Fruit fly (Drosophila melanogaster) whole organism, adult: ENCODE measurements around the gene CG3223.
"Not testable (repeated sequence)": the region's sequence is repeated elsewhere in the genome, so short reads cannot be mapped to it uniquely, and the experiment has no call there.

Experiments
- CG11617 ChIP-seq: fragments of 200-800 bp; sonication (Bioruptor generic); optimal IDR thresholded peaks from 2 replicates; lab custom pipeline; 2017; ENCODE audit warnings: mild to moderate bottlenecking, missing biosample characterization, missing genetic modification reagents, missing genetic modification characterization
- CG14711 ChIP-seq: fragments of 200-800 bp; sonication (Bioruptor generic); optimal IDR thresholded peaks from 2 replicates; lab custom pipeline; 2018; ENCODE audit warnings: missing biosample characterization, mild to moderate bottlenecking, missing genetic modification characterization, moderate library complexity
- CG33017 ChIP-seq: fragments of 200-800 bp; sonication (Bioruptor generic); optimal IDR thresholded peaks from 2 replicates; lab custom pipeline; 2018; ENCODE audit warnings: missing biosample characterization, mild to moderate bottlenecking, missing genetic modification characterization, moderate library complexity
- CG7045 ChIP-seq: fragments of 200-800 bp; sonication (Bioruptor generic); optimal IDR thresholded peaks from 2 replicates; lab custom pipeline; 2017; ENCODE audit warnings: missing biosample characterization, mild to moderate bottlenecking, missing genetic modification characterization
- cnc ChIP-seq, 2 experiments: fragments of >200 bp; optimal IDR thresholded peaks; 2 replicates each; lab custom pipeline; 2017
- tj ChIP-seq: fragments of 200-800 bp; sonication (Bioruptor generic); optimal IDR thresholded peaks from 3 replicates; lab custom pipeline; 2017; ENCODE audit warnings: missing biosample characterization, mild to moderate bottlenecking, missing genetic modification characterization, moderate library complexity

- TF ChIP-seq CG7045; cnc (optimal IDR thresholded peaks at IDR 0.05; lab: Kevin White, UChicago); CG33017 (tag; lab: Kevin White, UChicago); tj; CG14711 (tag; lab: Kevin White, UChicago); CG11617 (GFP tag; lab: Kevin White, UChicago): not testable (repeated sequence)
Observed at dm6 chr3R:8048867-8049266, 39.7 kb downstream of the CG3223 start, which contains the start of gene CG43618.
